Fruit fly (Drosophila melanogaster): Measurements from ENCODE around the gene CG10853.

CG10853 gene

dm6 chr3L:3935567-3936207 lies 12.0 kb upstream of the CG10853 start, which contains the start of gene Eip63F-1 (continued):
- TF ChIP-seq CG8765 (GFP tag; IDR thresholded peaks at IDR 0.05) (no peak), sim (GFP tag; IDR thresholded peaks at IDR 0.05) (no peak), CG4707 (GFP tag; optimal IDR thresholded peaks at IDR 0.05) (no peak), CG1602 (GFP tag; optimal IDR thresholded peaks at IDR 0.05) (peak; percentile 22), CG4617 (GFP tag; optimal IDR thresholded peaks at IDR 0.05; ENCODE audit: borderline replicate concordance) (no peak), slp2 (GFP tag; optimal IDR thresholded peaks at IDR 0.05) (no peak), D19B (GFP tag; optimal IDR thresholded peaks at IDR 0.05) (peak; percentile 38), HmgD (GFP tag; optimal IDR thresholded peaks at IDR 0.05) (no peak), rib (GFP tag; IDR thresholded peaks at IDR 0.05) (no peak), tna (GFP tag; IDR thresholded peaks at IDR 0.05; ENCODE audit: partially characterized antibody) (no peak), fru (optimal IDR thresholded peaks at IDR 0.05) (no peak), Atf-2 (GFP tag; optimal IDR thresholded peaks at IDR 0.05) (no peak), Lim3 (GFP tag; IDR thresholded peaks at IDR 0.05) (0 out of 2 replicates have a peak, but pooled peaks have one; percentile 18), fd3F (GFP tag; optimal IDR thresholded peaks at IDR 0.05) (peak; percentile 56), Hmx (GFP tag; optimal IDR thresholded peaks at IDR 0.05) (no peak), CG12236 (GFP tag; optimal IDR thresholded peaks at IDR 0.05) (no peak), Dref (GFP tag; IDR thresholded peaks at IDR 0.05) (no peak), CG2875 (GFP tag; optimal IDR thresholded peaks at IDR 0.05) (no peak), Deaf1 (tag; optimal IDR thresholded peaks at IDR 0.05) (peak; percentile 51), Adf1 (GFP tag; IDR thresholded peaks at IDR 0.05) (no peak), klu (GFP tag; IDR thresholded peaks at IDR 0.05) (peak; percentile 39; the same call in 1 of the 2 replicates), ac (GFP tag; optimal IDR thresholded peaks at IDR 0.05) (no peak), odd (GFP tag; optimal IDR thresholded peaks at IDR 0.05) (peak; percentile 51), HmgZ (tag; optimal IDR thresholded peaks at IDR 0.05) (peak; percentile 46), inv (GFP tag; IDR thresholded peaks at IDR 0.05; ENCODE audit: partially characterized antibody) (no peak), dan (GFP tag; IDR thresholded peaks at IDR 0.05) (no peak), eve (GFP tag; optimal IDR thresholded peaks at IDR 0.05) (no peak), vvl (GFP tag; IDR thresholded peaks at IDR 0.05) (peak; percentile 52), ssp (GFP tag; IDR thresholded peaks at IDR 0.05) (no peak), Max (GFP tag; optimal IDR thresholded peaks at IDR 0.05) (peak; percentile 11), Neu2 (GFP tag; optimal IDR thresholded peaks at IDR 0.05; ENCODE audit: borderline replicate concordance) (no peak), CG43689 (GFP tag; IDR thresholded peaks at IDR 0.05) (no peak), CG10209 (GFP tag; optimal IDR thresholded peaks at IDR 0.05) (peak; percentile 65), pum (GFP tag; optimal IDR thresholded peaks at IDR 0.05) (no peak), CG4404 (GFP tag; IDR thresholded peaks at IDR 0.05) (peak; percentile 19; the same call in 1 of the 2 replicates), Doc3 (GFP tag; IDR thresholded peaks at IDR 0.05; ENCODE audit: partially characterized antibody) (no peak), chif (GFP tag; optimal IDR thresholded peaks at IDR 0.05) (no peak), hbn (GFP tag; IDR thresholded peaks at IDR 0.05; ENCODE audit: partially characterized antibody) (no peak), Dp (GFP tag; optimal IDR thresholded peaks at IDR 0.05) (no peak), luna (GFP tag; optimal IDR thresholded peaks at IDR 0.05) (no peak), CG12744 (GFP tag; optimal IDR thresholded peaks at IDR 0.05) (no peak), dysf (GFP tag; IDR thresholded peaks at IDR 0.05) (peak; percentile 71), ap (GFP tag; IDR thresholded peaks at IDR 0.05) (no peak), crc (GFP tag; optimal IDR thresholded peaks at IDR 0.05) (no peak), CG31441 (GFP tag; IDR thresholded peaks at IDR 0.05) (peak; percentile 61), ATbp (GFP tag; optimal IDR thresholded peaks at IDR 0.05) (peak; percentile 51), Blimp-1 (GFP tag; optimal IDR thresholded peaks at IDR 0.05) (peak; percentile 66), gsb (GFP tag; IDR thresholded peaks at IDR 0.05) (no peak), CG33213 (GFP tag; optimal IDR thresholded peaks at IDR 0.05) (no peak), pnt (GFP tag; optimal IDR thresholded peaks at IDR 0.05) (no peak), lov (optimal IDR thresholded peaks at IDR 0.05) (no peak), lov (GFP tag; IDR thresholded peaks at IDR 0.05) (no peak)
